Worm (Caenorhabditis elegans) whole organism, early embryonic: Measurements from ENCODE around the gene C23H3.9.

Experiments
- B0310.2 ChIP-seq: sonication (generic microtip); optimal IDR thresholded peaks from 2 replicates; lab custom pipeline; 2016; ENCODE audit warnings: mild to moderate bottlenecking, missing genetic modification characterization, missing compliant biosample characterization
- F13C5.2 ChIP-seq: sonication (generic microtip); optimal IDR thresholded peaks from 2 replicates; lab custom pipeline; 2017; ENCODE audit warnings: mild to moderate bottlenecking, missing genetic modification characterization, inconsistent platforms, missing compliant biosample characterization
- aly-1 ChIP-seq: sonication (generic microtip); optimal IDR thresholded peaks from 2 replicates; lab custom pipeline; 2016; ENCODE audit warnings: missing genetic modification characterization, missing compliant biosample characterization
- ama-1 ChIP-seq: fragments of 150-350 bp; optimal IDR thresholded peaks from 2 replicates; lab custom pipeline; 2014
- ceh-13 ChIP-seq: fragments of 200-800 bp; sonication (Bioruptor generic); optimal IDR thresholded peaks from 2 replicates; lab custom pipeline; 2018; ENCODE audit warnings: mild to moderate bottlenecking, missing genetic modification characterization, missing compliant biosample characterization
- ceh-36 ChIP-seq: sonication (generic microtip); optimal IDR thresholded peaks from 2 replicates; lab custom pipeline; 2016; ENCODE audit warnings: missing genetic modification characterization, inconsistent platforms, missing compliant biosample characterization
- ets-7 ChIP-seq: sonication (generic microtip); optimal IDR thresholded peaks from 2 replicates; lab custom pipeline; 2016; ENCODE audit warnings: missing genotype, missing genetic modification characterization, missing compliant biosample characterization
- flt-1 ChIP-seq: fragments of 200-800 bp; sonication (Bioruptor generic); IDR thresholded peaks from 2 replicates; pipeline ENCODE4 v1.3.6; 2022; ENCODE audit warnings: missing genetic modification characterization, missing compliant biosample characterization
- hmbx-1 ChIP-seq: sonication (generic microtip); optimal IDR thresholded peaks from 2 replicates; lab custom pipeline; 2016; ENCODE audit warnings: mild to moderate bottlenecking, missing genetic modification characterization, missing compliant biosample characterization
- hmg-4 ChIP-seq: fragments of 200-800 bp; sonication (Bioruptor generic); optimal IDR thresholded peaks from 2 replicates; lab custom pipeline; 2018; ENCODE audit warnings: mild to moderate bottlenecking, missing genetic modification characterization, missing compliant biosample characterization
- hnd-1 ChIP-seq: sonication (generic microtip); optimal IDR thresholded peaks from 2 replicates; lab custom pipeline; 2016; ENCODE audit warnings: missing genetic modification characterization, missing compliant biosample characterization
- pes-1 ChIP-seq: fragments of 200-800 bp; sonication (Bioruptor generic); IDR thresholded peaks from 2 replicates; pipeline ENCODE4 v1.3.6; 2022; ENCODE audit warnings: missing genetic modification reagents, missing genetic modification characterization, missing compliant biosample characterization
- scrt-1 ChIP-seq: fragments of 200-800 bp; sonication (Bioruptor generic); IDR thresholded peaks from 2 replicates; pipeline ENCODE4 v1.3.6; 2022; ENCODE audit warnings: missing genetic modification characterization, missing compliant biosample characterization
- sea-1 ChIP-seq: fragments of 200-800 bp; sonication (Bioruptor generic); conservative IDR thresholded peaks from 2 replicates; pipeline ENCODE4 v1.3.6; 2022; ENCODE audit warnings: missing genetic modification characterization, missing compliant biosample characterization
- tbx-11 ChIP-seq: fragments of 200-800 bp; sonication (Bioruptor generic); IDR thresholded peaks from 2 replicates; pipeline ENCODE4 v1.3.6; 2022; ENCODE audit warnings: missing genetic modification characterization, missing compliant biosample characterization
- tbx-37 ChIP-seq: fragments of 200-800 bp; sonication (Bioruptor generic); conservative IDR thresholded peaks from 2 replicates; pipeline ENCODE4 v1.3.6; 2022; ENCODE audit warnings: missing genetic modification reagents, missing genetic modification characterization, missing compliant biosample characterization
- tra-4 ChIP-seq: sonication (generic microtip); optimal IDR thresholded peaks from 2 replicates; lab custom pipeline; 2017; ENCODE audit warnings: missing genetic modification characterization, missing compliant biosample characterization

C23H3.9 gene

DNA sequence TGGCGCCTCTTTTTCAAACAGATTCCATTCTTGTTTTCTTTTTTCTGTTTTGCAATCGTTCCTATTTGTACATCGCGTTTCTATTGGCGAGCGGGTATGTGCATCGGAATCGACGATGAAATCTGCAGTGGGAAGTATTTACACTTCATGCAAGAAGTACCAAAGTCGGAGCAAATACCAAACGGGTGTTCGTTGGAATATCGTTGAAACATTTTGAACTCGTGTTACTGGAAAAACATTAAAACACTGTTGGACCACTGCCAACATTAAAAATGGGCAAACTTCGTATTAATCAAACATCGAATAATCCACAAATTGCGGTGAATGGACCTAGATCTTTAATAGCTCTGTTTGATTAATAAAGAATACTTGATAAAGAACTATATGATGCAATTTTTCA lies at the start of gene C23H3.9:
Gene C23H3.9, minus strand, starts transcription at position 101 of the 400 bp plus-strand sequence.
- TF ChIP-seq aly-1 (no peak), scrt-1 (GFP tag; lab: Robert Waterston, UW) (no peak), hmbx-1 (tag; lab: Kevin White, UChicago) (no peak), hmg-4 (GFP tag; lab: Kevin White, UChicago) (no peak), flt-1 (GFP tag; lab: Robert Waterston, UW) (no peak), ama-1 (lab: Kevin White, UChicago) (no peak), ceh-36 (no peak), F13C5.2 (tag; lab: Kevin White, UChicago) (no peak), pes-1 (GFP tag; lab: Robert Waterston, UW) (no peak), tbx-37 (GFP tag; lab: Robert Waterston, UW) (no peak)

DNA sequence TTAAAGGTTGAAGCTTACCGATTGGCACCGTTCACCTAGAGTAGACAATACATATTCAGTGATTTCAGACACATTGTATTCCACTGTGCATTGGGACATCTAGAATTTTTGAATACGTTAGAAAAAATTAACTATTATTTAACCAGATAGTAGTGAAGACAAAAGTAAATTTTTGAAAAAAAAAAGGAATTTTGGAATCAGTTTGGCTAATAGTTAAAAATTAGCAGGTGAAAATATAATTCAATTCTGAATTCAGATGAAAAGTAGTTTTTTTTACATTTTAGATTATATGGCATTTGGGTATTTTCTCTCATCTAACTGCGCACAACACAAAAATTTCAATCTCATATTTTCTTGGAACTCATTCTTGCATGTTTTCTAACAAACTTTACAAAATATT lies 45.8 kb upstream of the C23H3.9 start, which contains the start of gene nmur-2:
Gene nmur-2, minus strand, starts transcription at position 101 of the 400 bp plus-strand sequence.
- TF ChIP-seq F13C5.2 (tag; lab: Kevin White, UChicago) (no peak), sea-1 (GFP tag; lab: Robert Waterston, UW) (no peak), hmg-4 (GFP tag; lab: Kevin White, UChicago) (no peak), tbx-37 (GFP tag; lab: Robert Waterston, UW) (no peak), flt-1 (GFP tag; lab: Robert Waterston, UW) (no peak), ceh-13 (GFP tag; lab: Kevin White, UChicago) (no peak), tra-4 (tag; lab: Kevin White, UChicago) (no peak), ceh-36 (no peak), hnd-1 (tag; lab: Kevin White, UChicago) (no peak)

DNA sequence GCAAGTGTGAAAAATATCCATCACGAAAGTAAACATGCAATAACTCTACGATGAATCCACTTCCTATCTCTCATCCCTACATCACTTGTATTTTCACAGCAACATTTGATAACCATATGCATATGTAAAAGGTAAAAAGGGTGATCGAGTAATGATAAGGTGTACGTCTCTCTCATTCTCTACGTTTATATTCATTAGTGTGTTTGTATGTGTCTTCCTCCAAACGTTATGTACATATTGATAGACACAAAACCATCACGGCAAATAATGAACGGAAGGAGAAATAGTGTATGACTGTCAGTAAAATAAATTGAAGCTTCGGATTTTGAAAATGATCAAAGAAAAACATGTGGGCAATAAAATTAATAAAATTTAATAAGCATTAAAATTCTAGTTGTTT lies 43.4 kb upstream of the C23H3.9 start:
- TF ChIP-seq tra-4 (tag; lab: Kevin White, UChicago), result no peak
- TF ChIP-seq aly-1, result no peak
- no peak for TF ChIP-seq tbx-37 (GFP tag; lab: Robert Waterston, UW)
- no peak for TF ChIP-seq B0310.2
- TF ChIP-seq ceh-36, result no peak
- TF ChIP-seq F13C5.2 (tag; lab: Kevin White, UChicago), result no peak

DNA sequence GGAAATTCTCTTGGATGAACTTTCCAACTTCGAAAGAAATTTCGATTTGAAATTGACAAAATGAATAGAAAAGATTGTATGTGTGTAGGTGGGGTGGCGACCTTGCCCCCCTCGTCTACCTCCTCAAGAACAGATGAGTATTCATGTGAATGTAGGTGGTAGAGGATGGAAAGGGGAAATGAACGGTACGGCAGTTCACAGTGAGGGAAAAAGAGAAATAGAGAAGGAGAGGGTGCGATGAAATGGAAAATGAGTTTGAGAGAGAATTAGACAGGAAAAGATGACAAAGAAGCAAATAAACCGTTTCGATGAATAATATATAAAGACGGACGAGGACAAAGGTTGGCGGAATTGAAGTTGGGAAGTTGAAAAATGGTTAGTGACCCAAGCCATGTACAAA lies 42.9 kb upstream of the C23H3.9 start:
- TF ChIP-seq hnd-1 (tag; lab: Kevin White, UChicago) (no peak), tbx-37 (GFP tag; lab: Robert Waterston, UW) (no peak), tra-4 (tag; lab: Kevin White, UChicago) (no peak), flt-1 (GFP tag; lab: Robert Waterston, UW) (no peak), pes-1 (GFP tag; lab: Robert Waterston, UW) (no peak), scrt-1 (GFP tag; lab: Robert Waterston, UW) (no peak), aly-1 (no peak), ceh-13 (GFP tag; lab: Kevin White, UChicago) (no peak)

DNA sequence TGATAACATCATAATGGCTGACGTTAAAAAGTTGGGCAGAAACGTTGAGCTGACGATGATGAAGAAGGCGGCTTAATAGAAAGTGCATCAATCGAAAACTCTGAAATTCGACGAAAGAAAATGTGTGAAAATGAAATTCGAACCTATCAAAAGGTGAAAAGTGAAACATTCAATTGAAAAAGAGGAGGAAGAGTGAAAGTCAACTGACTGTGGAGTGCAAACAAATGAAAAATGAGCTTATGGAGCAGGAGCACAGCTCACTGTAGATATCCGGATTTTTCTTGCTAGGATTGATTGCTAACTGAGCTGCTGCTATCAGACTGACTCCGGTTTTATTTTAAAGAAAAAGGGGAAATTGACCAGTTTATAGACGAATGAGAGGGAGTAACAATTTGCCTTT lies 42.1 kb upstream of the C23H3.9 start, which contains the start of gene K10B4.3:
Gene K10B4.3, minus strand, starts transcription at position 101 of the 400 bp plus-strand sequence.
- TF ChIP-seq tbx-37 (GFP tag; lab: Robert Waterston, UW) (no peak), flt-1 (GFP tag; lab: Robert Waterston, UW) (no peak), tbx-11 (GFP tag; lab: Robert Waterston, UW) (no peak), pes-1 (GFP tag; lab: Robert Waterston, UW) (no peak), tra-4 (tag; lab: Kevin White, UChicago) (no peak), scrt-1 (GFP tag; lab: Robert Waterston, UW) (no peak), sea-1 (GFP tag; lab: Robert Waterston, UW) (no peak)

DNA sequence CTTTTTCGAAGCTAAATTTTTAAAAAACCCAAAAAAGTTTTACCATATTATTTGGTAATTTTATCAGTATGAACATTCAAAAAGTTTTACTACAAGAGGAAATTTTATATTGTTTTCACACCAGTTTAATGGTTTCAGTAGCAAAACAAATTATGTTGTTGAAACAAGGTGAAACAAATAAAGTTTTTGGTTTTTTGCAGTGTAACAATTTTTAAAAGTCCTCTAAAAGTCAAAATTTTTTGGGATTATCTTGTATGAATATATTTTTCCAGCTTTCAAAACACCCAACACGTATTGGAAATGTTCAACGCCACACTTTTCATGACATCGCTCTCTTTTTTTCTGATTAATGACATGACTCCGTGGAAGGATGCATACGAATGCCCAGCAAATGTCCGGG lies 37.9 kb upstream of the C23H3.9 start, which contains the start of gene srt-54:
Gene srt-54, plus strand, starts transcription at position 301 of the 400 bp plus-strand sequence.
- no peak for TF ChIP-seq aly-1
- no peak for TF ChIP-seq scrt-1 (GFP tag; lab: Robert Waterston, UW)
- TF ChIP-seq hmbx-1 (tag; lab: Kevin White, UChicago), result no peak

DNA sequence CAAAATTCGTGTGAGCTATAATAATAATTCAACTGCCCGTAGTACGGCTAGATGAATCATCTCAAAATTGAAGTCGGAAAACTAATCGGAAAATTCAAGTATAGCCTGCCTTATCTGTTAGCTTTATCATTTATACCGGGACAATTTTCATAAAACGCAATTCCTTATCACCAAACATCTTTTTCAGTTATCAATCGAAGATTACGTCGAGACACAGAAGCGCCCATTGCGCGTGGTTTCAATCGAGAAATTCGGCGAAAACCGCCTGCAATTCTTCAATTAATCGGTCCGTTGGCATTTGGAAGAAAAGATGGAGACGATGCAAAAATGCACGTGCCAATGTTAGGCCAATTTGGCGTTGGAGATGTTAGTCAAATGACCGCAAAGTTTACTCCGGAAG lies 33.2 kb upstream of the C23H3.9 start:
- TF ChIP-seq B0310.2, result no peak
- TF ChIP-seq tbx-37 (GFP tag; lab: Robert Waterston, UW), result no peak
- no peak for TF ChIP-seq tra-4 (tag; lab: Kevin White, UChicago)
- no peak for TF ChIP-seq flt-1 (GFP tag; lab: Robert Waterston, UW)
- TF ChIP-seq hmbx-1 (tag; lab: Kevin White, UChicago), result no peak
- TF ChIP-seq F13C5.2 (tag; lab: Kevin White, UChicago), result no peak
- no peak for TF ChIP-seq pes-1 (GFP tag; lab: Robert Waterston, UW)
- TF ChIP-seq hmg-4 (GFP tag; lab: Kevin White, UChicago), result no peak
- no peak for TF ChIP-seq ceh-13 (GFP tag; lab: Kevin White, UChicago)
- no peak for TF ChIP-seq ama-1 (lab: Kevin White, UChicago)
- no peak for TF ChIP-seq tbx-11 (GFP tag; lab: Robert Waterston, UW)
- no peak for TF ChIP-seq hnd-1 (tag; lab: Kevin White, UChicago)
- no peak for TF ChIP-seq ceh-36
- no peak for TF ChIP-seq aly-1
- no peak for TF ChIP-seq scrt-1 (GFP tag; lab: Robert Waterston, UW)

DNA sequence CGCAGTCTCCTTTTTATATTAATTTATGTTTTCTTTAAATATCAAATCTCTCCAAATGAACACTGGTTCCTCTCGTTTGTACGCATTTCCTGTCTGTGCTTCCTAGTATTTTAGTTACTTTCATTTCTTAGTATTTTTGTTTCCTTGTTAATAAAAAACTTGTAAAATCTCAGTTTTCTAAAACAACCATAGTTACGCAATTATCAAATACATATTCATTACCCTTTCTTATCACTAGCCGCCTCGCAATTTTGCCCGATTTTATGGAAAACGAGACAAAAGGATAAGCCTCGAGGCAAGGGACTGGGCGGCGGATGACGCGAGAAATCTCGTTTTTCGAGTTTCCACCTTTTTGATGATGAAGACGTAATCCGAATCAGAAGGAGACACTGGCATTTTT lies 32.2 kb upstream of the C23H3.9 start, which contains the start of gene C50D2.1:
Gene C50D2.1, plus strand, starts transcription at position 301 of the 400 bp plus-strand sequence.
- TF ChIP-seq ama-1 (lab: Kevin White, UChicago), result no peak
- no peak for TF ChIP-seq tbx-37 (GFP tag; lab: Robert Waterston, UW)
- no peak for TF ChIP-seq sea-1 (GFP tag; lab: Robert Waterston, UW)
- no peak for TF ChIP-seq hmbx-1 (tag; lab: Kevin White, UChicago)
- no peak for TF ChIP-seq hmg-4 (GFP tag; lab: Kevin White, UChicago)
- TF ChIP-seq ets-7 (tag; lab: Kevin White, UChicago), result no peak
- no peak for TF ChIP-seq tbx-11 (GFP tag; lab: Robert Waterston, UW)
